Fruit fly (Drosophila melanogaster) S2 (cell line): ENCODE results near the gene in.

Source experiments
- CG8478 ChIP-seq: fragments of >200 bp; optimal IDR thresholded peaks from 2 replicates; lab custom pipeline; 2018
- CTCF ChIP-seq, 2 experiments: fragments of >200 bp; optimal IDR thresholded peaks; 2 replicates each; lab custom pipeline; 2018

The in gene

dm6 chr3L:20410345-20410744 lies 43.3 kb downstream of the in start, which contains the start of gene CG13248:
Gene CG13248 (minus strand): TSS chr3L:20410566.
- TF ChIP-seq CTCF (optimal IDR thresholded peaks at IDR 0.05; lab: Kevin White, UChicago) = no peak
- no peak for TF ChIP-seq CG8478

dm6 chr3L:20410780-20411179 lies 43.8 kb downstream of the in start:
- TF ChIP-seq CG8478 (no peak), CTCF (optimal IDR thresholded peaks at IDR 0.05; lab: Kevin White, UChicago) (no peak)

dm6 chr3L:20413304-20413703 lies 46.3 kb downstream of the in start, which contains the start of gene zye:
Gene zye (plus strand): TSS chr3L:20413604.
- TF ChIP-seq CG8478 (no peak), CTCF (optimal IDR thresholded peaks at IDR 0.05; lab: Kevin White, UChicago) (no peak)
